Fruit fly (Drosophila melanogaster) whole organism, embryonic: ENCODE measurements around the gene GIIIspla2.

ENCODE experiments used
- ATbp ChIP-seq: fragments of 200-800 bp; sonication (Bioruptor generic); optimal IDR thresholded peaks from 2 replicates; lab custom pipeline; 2017; ENCODE audit warnings: missing biosample characterization, mild to moderate bottlenecking, missing genetic modification characterization, missing genetic modification reagents
- Adf1 ChIP-seq: fragments of 200-800 bp; sonication (Bioruptor generic); IDR thresholded peaks from 2 replicates; pipeline ENCODE4 v1.3.6; 2022; ENCODE audit warnings: missing biosample characterization, missing genetic modification characterization
- Atf3 ChIP-seq: fragments of 200-800 bp; sonication (Bioruptor generic); optimal IDR thresholded peaks from 3 replicates; lab custom pipeline; 2016; ENCODE audit warnings: missing biosample characterization, missing genetic modification characterization
- CG11398 ChIP-seq: fragments of 200-800 bp; sonication (Bioruptor generic); optimal IDR thresholded peaks from 2 replicates; lab custom pipeline; 2016; ENCODE audit warnings: missing biosample characterization, missing genetic modification characterization
- CG11456 ChIP-seq: fragments of 200-800 bp; sonication (Bioruptor generic); IDR thresholded peaks from 3 replicates; pipeline ENCODE4 v1.3.6; 2022; ENCODE audit warnings: missing biosample characterization, missing genetic modification characterization
- CG13424 ChIP-seq: fragments of 200-800 bp; sonication (Bioruptor generic); optimal IDR thresholded peaks from 2 replicates; lab custom pipeline; 2019; ENCODE audit warnings: missing biosample characterization, mild to moderate bottlenecking, missing genetic modification characterization, moderate library complexity
- CG13624 ChIP-seq: fragments of 200-800 bp; sonication (Bioruptor generic); optimal IDR thresholded peaks from 2 replicates; lab custom pipeline; 2016; ENCODE audit warnings: missing biosample characterization, missing genetic modification characterization
- CG14710 ChIP-seq: fragments of 200-800 bp; sonication (Bioruptor generic); optimal IDR thresholded peaks from 3 replicates; lab custom pipeline; 2019; ENCODE audit warnings: missing biosample characterization, mild to moderate bottlenecking, missing genetic modification characterization, moderate library complexity
- CG1603 ChIP-seq: fragments of 200-800 bp; sonication (Bioruptor generic); optimal IDR thresholded peaks from 2 replicates; lab custom pipeline; 2019; ENCODE audit warnings: missing biosample characterization, mild to moderate bottlenecking, missing genetic modification characterization, moderate library complexity
- CG18619 ChIP-seq: fragments of 200-800 bp; sonication (Bioruptor generic); optimal IDR thresholded peaks from 3 replicates; lab custom pipeline; 2017; ENCODE audit warnings: missing biosample characterization, mild to moderate bottlenecking, missing genetic modification characterization
- CG2120 ChIP-seq: fragments of 200-800 bp; sonication (Bioruptor generic); optimal IDR thresholded peaks from 3 replicates; lab custom pipeline; 2016; ENCODE audit warnings: missing biosample characterization, missing genetic modification characterization
- CG2129 ChIP-seq: fragments of 200-800 bp; sonication (Bioruptor generic); IDR thresholded peaks from 2 replicates; pipeline ENCODE4 v1.3.6; 2022; ENCODE audit warnings: missing biosample characterization, missing genetic modification characterization; ENCODE audit not compliant: partially characterized antibody
- CG31224 ChIP-seq: fragments of 200-800 bp; sonication (Bioruptor generic); IDR thresholded peaks from 2 replicates; pipeline ENCODE4 v1.3.6; 2022; ENCODE audit warnings: missing biosample characterization, missing genetic modification characterization
- CG32532 ChIP-seq: fragments of 200-800 bp; sonication (Bioruptor generic); IDR thresholded peaks from 2 replicates; pipeline ENCODE4 v1.3.6; 2022; ENCODE audit warnings: missing biosample characterization, missing genetic modification characterization
- CG4820 ChIP-seq: fragments of 200-800 bp; sonication (Bioruptor generic); optimal IDR thresholded peaks from 3 replicates; lab custom pipeline; 2016; ENCODE audit warnings: missing biosample characterization, missing genetic modification characterization
- CG9609 ChIP-seq: fragments of 200-800 bp; sonication (Bioruptor generic); optimal IDR thresholded peaks from 3 replicates; lab custom pipeline; 2016; ENCODE audit warnings: missing biosample characterization, missing genetic modification characterization
- Camta ChIP-seq: fragments of 200-800 bp; sonication (Bioruptor generic); optimal IDR thresholded peaks from 2 replicates; lab custom pipeline; 2016; ENCODE audit warnings: missing biosample characterization, missing genetic modification characterization
- D19A ChIP-seq: fragments of 200-800 bp; optimal IDR thresholded peaks from 3 replicates; lab custom pipeline; 2019; ENCODE audit warnings: missing biosample characterization, mild to moderate bottlenecking, missing genetic modification characterization, moderate library complexity
- Deaf1 ChIP-seq: fragments of 200-800 bp; optimal IDR thresholded peaks from 3 replicates; lab custom pipeline; 2019; ENCODE audit warnings: missing biosample characterization, mild to moderate bottlenecking, missing genetic modification characterization, moderate library complexity
- Drgx ChIP-seq: fragments of 200-800 bp; sonication (Bioruptor generic); IDR thresholded peaks from 2 replicates; pipeline ENCODE4 v1.3.6; 2022; ENCODE audit warnings: missing biosample characterization, missing genetic modification characterization
- Hand ChIP-seq: fragments of 200-800 bp; sonication (Bioruptor generic); optimal IDR thresholded peaks from 2 replicates; lab custom pipeline; 2017; ENCODE audit warnings: mild to moderate bottlenecking, missing biosample characterization, missing genetic modification reagents, missing genetic modification characterization
- Hey ChIP-seq: fragments of 200-800 bp; sonication (Bioruptor generic); optimal IDR thresholded peaks from 3 replicates; lab custom pipeline; 2018; ENCODE audit warnings: missing biosample characterization, mild to moderate bottlenecking, missing genetic modification characterization
- HmgZ ChIP-seq: fragments of 200-800 bp; sonication (Bioruptor generic); optimal IDR thresholded peaks from 2 replicates; lab custom pipeline; 2018; ENCODE audit warnings: missing biosample characterization, mild to moderate bottlenecking, missing genetic modification characterization
- Hr39 ChIP-seq: fragments of >200 bp; optimal IDR thresholded peaks from 2 replicates; lab custom pipeline; 2017
- Kr ChIP-seq: fragments of 200-800 bp; sonication (Bioruptor generic); optimal IDR thresholded peaks from 2 replicates; lab custom pipeline; 2017; ENCODE audit warnings: missing biosample characterization, mild to moderate bottlenecking, missing genetic modification characterization
- Opbp ChIP-seq: fragments of 200-800 bp; sonication (Bioruptor generic); IDR thresholded peaks from 3 replicates; pipeline ENCODE4 v1.3.6; 2022; ENCODE audit warnings: missing biosample characterization, missing genetic modification characterization; ENCODE audit not compliant: partially characterized antibody
- Rfx ChIP-seq: fragments of 200-800 bp; sonication (Bioruptor generic); IDR thresholded peaks from 2 replicates; pipeline ENCODE4 v1.3.6; 2022; ENCODE audit warnings: missing biosample characterization, missing genetic modification characterization
- Scr ChIP-seq: fragments of 200-800 bp; sonication (Bioruptor generic); IDR thresholded peaks from 2 replicates; pipeline ENCODE4 v1.3.6; 2022; ENCODE audit warnings: missing biosample characterization, missing genetic modification characterization; ENCODE audit not compliant: partially characterized antibody
- Six4 ChIP-seq: fragments of 200-800 bp; sonication (Bioruptor generic); optimal IDR thresholded peaks from 2 replicates; lab custom pipeline; 2016; ENCODE audit warnings: missing biosample characterization, missing genetic modification characterization
- Trl ChIP-seq, 3 experiments: fragments of >200 bp in 2 of 3; fragments of 200-800 bp in 1 of 3; sonication (Bioruptor generic) in 1 of 3; optimal IDR thresholded peaks; 2 replicates in 1 of 3; 3 replicates in 2 of 3; lab custom pipeline; 2016 to 2017; ENCODE audit warnings: missing biosample characterization in 1 of 3, missing genetic modification characterization in 1 of 3
- abd-A ChIP-seq: fragments of 200-800 bp; sonication (Bioruptor generic); optimal IDR thresholded peaks from 3 replicates; lab custom pipeline; 2019; ENCODE audit warnings: missing biosample characterization, mild to moderate bottlenecking, missing genetic modification characterization, moderate library complexity
- ara ChIP-seq: fragments of 200-800 bp; sonication (Bioruptor generic); IDR thresholded peaks from 2 replicates; pipeline ENCODE4 v1.3.6; 2022; ENCODE audit warnings: missing biosample characterization, missing genetic modification characterization
- bigmax ChIP-seq: fragments of 200-800 bp; sonication (Bioruptor generic); optimal IDR thresholded peaks from 2 replicates; lab custom pipeline; 2018; ENCODE audit warnings: missing biosample characterization, mild to moderate bottlenecking, missing genetic modification characterization
- cg ChIP-seq: fragments of 200-800 bp; sonication (Bioruptor generic); optimal IDR thresholded peaks from 3 replicates; lab custom pipeline; 2019; ENCODE audit warnings: missing biosample characterization, mild to moderate bottlenecking, missing genetic modification characterization, moderate library complexity
- corto ChIP-seq: fragments of 200-800 bp; sonication (Bioruptor generic); optimal IDR thresholded peaks from 2 replicates; lab custom pipeline; 2016; ENCODE audit warnings: missing biosample characterization, mild to moderate bottlenecking, missing genetic modification characterization, moderate library complexity
- danr ChIP-seq: fragments of 200-800 bp; sonication (Bioruptor generic); IDR thresholded peaks from 2 replicates; pipeline ENCODE4 v1.3.6; 2022; ENCODE audit warnings: missing biosample characterization, missing genetic modification characterization
- disco-r ChIP-seq: fragments of 200-800 bp; sonication (Bioruptor generic); optimal IDR thresholded peaks from 2 replicates; lab custom pipeline; 2016; ENCODE audit warnings: missing biosample characterization, missing genetic modification characterization
- dmrt11E ChIP-seq: fragments of 200-800 bp; sonication (Bioruptor generic); optimal IDR thresholded peaks from 3 replicates; lab custom pipeline; 2018; ENCODE audit warnings: missing biosample characterization, mild to moderate bottlenecking, missing genetic modification characterization, moderate library complexity
- fd3F ChIP-seq: fragments of 200-800 bp; sonication (Bioruptor generic); optimal IDR thresholded peaks from 2 replicates; lab custom pipeline; 2018; ENCODE audit warnings: missing biosample characterization, mild to moderate bottlenecking, missing genetic modification characterization, moderate library complexity
- fru ChIP-seq: fragments of >200 bp; optimal IDR thresholded peaks from 2 replicates; lab custom pipeline; 2017
- gce ChIP-seq: fragments of 200-800 bp; sonication (Bioruptor generic); IDR thresholded peaks from 3 replicates; pipeline ENCODE4 v1.3.6; 2022; ENCODE audit warnings: missing biosample characterization, missing genetic modification characterization
- gt ChIP-seq: fragments of 200-800 bp; sonication (Bioruptor generic); IDR thresholded peaks from 2 replicates; pipeline ENCODE4 v1.3.6; 2022; ENCODE audit warnings: missing biosample characterization, missing genetic modification characterization
- nerfin-1 ChIP-seq: fragments of 200-800 bp; sonication (Bioruptor generic); optimal IDR thresholded peaks from 3 replicates; lab custom pipeline; 2019; ENCODE audit warnings: missing biosample characterization, mild to moderate bottlenecking, missing genetic modification characterization, moderate library complexity
- shn ChIP-seq: fragments of 200-800 bp; sonication (Bioruptor generic); optimal IDR thresholded peaks from 3 replicates; lab custom pipeline; 2016; ENCODE audit warnings: missing biosample characterization, missing genetic modification characterization
- sima ChIP-seq: fragments of 200-800 bp; sonication (Bioruptor generic); optimal IDR thresholded peaks from 2 replicates; lab custom pipeline; 2016; ENCODE audit warnings: missing biosample characterization, missing genetic modification characterization
- slou ChIP-seq: fragments of 200-800 bp; sonication (Bioruptor generic); optimal IDR thresholded peaks from 3 replicates; lab custom pipeline; 2016; ENCODE audit warnings: missing biosample characterization, missing genetic modification characterization
- sqz ChIP-seq: fragments of 200-800 bp; sonication (Bioruptor generic); optimal IDR thresholded peaks from 3 replicates; lab custom pipeline; 2018; ENCODE audit warnings: missing biosample characterization, mild to moderate bottlenecking, missing genetic modification characterization
- wek ChIP-seq: fragments of 200-800 bp; sonication (Bioruptor generic); optimal IDR thresholded peaks from 3 replicates; lab custom pipeline; 2018; ENCODE audit warnings: missing biosample characterization, mild to moderate bottlenecking, missing genetic modification characterization, moderate library complexity

Gene GIIIspla2

dm6 chrX:8178165-8178955, 20.9 kb downstream of the GIIIspla2 start, which contains the start of gene sdt (continued):
- no peak for TF ChIP-seq Trl (optimal IDR thresholded peaks at IDR 0.05; lab: Kevin White, UChicago)
- TF ChIP-seq Trl (GFP tag; optimal IDR thresholded peaks at IDR 0.05; lab: Kevin White, UChicago) = no peak
- TF ChIP-seq nerfin-1 = no peak
- peak; percentile 44 for TF ChIP-seq slou (GFP tag; lab: Kevin White, UChicago)
- no peak for TF ChIP-seq danr
- TF ChIP-seq Six4 (GFP tag; lab: Kevin White, UChicago) = no peak
- TF ChIP-seq CG13424 = peak; percentile 9
- no peak for TF ChIP-seq CG2129 (GFP tag; lab: Robert Waterston, UW)
- TF ChIP-seq Kr (GFP tag; lab: Kevin White, UChicago) = no peak
- no peak for TF ChIP-seq Hey
- peak; percentile 11 for TF ChIP-seq CG18619 (GFP tag; lab: Kevin White, UChicago)
- peak; percentile 13 for TF ChIP-seq CG13624 (GFP tag; lab: Kevin White, UChicago)
- TF ChIP-seq Hand (GFP tag; lab: Kevin White, UChicago) = peak; percentile 9
- no peak for TF ChIP-seq ATbp (GFP tag; lab: Kevin White, UChicago)
- TF ChIP-seq Deaf1 (tag; lab: Kevin White, UChicago) = peak; percentile 85

- no peak for TF ChIP-seq CG2120
- TF ChIP-seq HmgZ (tag; lab: Kevin White, UChicago) = no peak
- peak; percentile 22 for TF ChIP-seq cg (GFP tag; lab: Kevin White, UChicago)
- peak; percentile 94 for TF ChIP-seq Hr39 (lab: Kevin White, UChicago)
- peak; percentile 36 for TF ChIP-seq sqz (GFP tag; lab: Kevin White, UChicago)
- no peak for TF ChIP-seq fd3F
- no peak for TF ChIP-seq dmrt11E
Measured at dm6 chrX:8178989-8179388, 21.6 kb downstream of the GIIIspla2 start.

- TF ChIP-seq corto (GFP tag; lab: Kevin White, UChicago) = no peak
- no peak for TF ChIP-seq D19A (tag; lab: Kevin White, UChicago)
- no peak for TF ChIP-seq Camta
- peak; percentile 93 for TF ChIP-seq Adf1 (GFP tag; lab: Robert Waterston, UW)
- no peak for TF ChIP-seq CG11398 (GFP tag; lab: Kevin White, UChicago)
- no peak for TF ChIP-seq Drgx (GFP tag; lab: Robert Waterston, UW)
- TF ChIP-seq Atf3 (GFP tag; lab: Kevin White, UChicago) = no peak
- TF ChIP-seq ara (GFP tag; lab: Robert Waterston, UW) = no peak
- no peak for TF ChIP-seq CG11456 (GFP tag; lab: Robert Waterston, UW)
- no peak for TF ChIP-seq CG4820 (GFP tag; lab: Kevin White, UChicago)
- no peak for TF ChIP-seq Scr (GFP tag; lab: Robert Waterston, UW)
- peak; percentile 46 for TF ChIP-seq abd-A
- 0 out of 2 replicates have a peak, but pooled peaks have one; percentile 16 for TF ChIP-seq CG32532
- TF ChIP-seq fru (lab: Kevin White, UChicago) = no peak
- no peak for TF ChIP-seq wek (GFP tag; lab: Kevin White, UChicago)
- TF ChIP-seq disco-r (GFP tag; lab: Kevin White, UChicago) = no peak
- TF ChIP-seq Opbp (GFP tag; lab: Robert Waterston, UW) = no peak
- no peak for TF ChIP-seq CG1603 (tag; lab: Kevin White, UChicago)
- TF ChIP-seq gt (GFP tag; lab: Robert Waterston, UW) = no peak
- peak; percentile 83 for TF ChIP-seq bigmax (GFP tag; lab: Kevin White, UChicago)
- no peak for TF ChIP-seq gce (GFP tag; lab: Robert Waterston, UW)
- no peak for TF ChIP-seq shn (GFP tag; lab: Kevin White, UChicago)
- TF ChIP-seq cg (GFP tag; lab: Kevin White, UChicago) = peak; percentile 29
- TF ChIP-seq sima = no peak
- no peak for TF ChIP-seq CG31224
- TF ChIP-seq Rfx (GFP tag; lab: Robert Waterston, UW) = no peak
- no peak for TF ChIP-seq CG9609 (GFP tag; lab: Kevin White, UChicago)
- TF ChIP-seq CG14710 (tag; lab: Kevin White, UChicago) = no peak
Measured at dm6 chrX:8179858-8180257, 22.4 kb downstream of the GIIIspla2 start.
